Fruit fly (Drosophila melanogaster): ENCODE results near the gene xit.

xit gene

DNA sequence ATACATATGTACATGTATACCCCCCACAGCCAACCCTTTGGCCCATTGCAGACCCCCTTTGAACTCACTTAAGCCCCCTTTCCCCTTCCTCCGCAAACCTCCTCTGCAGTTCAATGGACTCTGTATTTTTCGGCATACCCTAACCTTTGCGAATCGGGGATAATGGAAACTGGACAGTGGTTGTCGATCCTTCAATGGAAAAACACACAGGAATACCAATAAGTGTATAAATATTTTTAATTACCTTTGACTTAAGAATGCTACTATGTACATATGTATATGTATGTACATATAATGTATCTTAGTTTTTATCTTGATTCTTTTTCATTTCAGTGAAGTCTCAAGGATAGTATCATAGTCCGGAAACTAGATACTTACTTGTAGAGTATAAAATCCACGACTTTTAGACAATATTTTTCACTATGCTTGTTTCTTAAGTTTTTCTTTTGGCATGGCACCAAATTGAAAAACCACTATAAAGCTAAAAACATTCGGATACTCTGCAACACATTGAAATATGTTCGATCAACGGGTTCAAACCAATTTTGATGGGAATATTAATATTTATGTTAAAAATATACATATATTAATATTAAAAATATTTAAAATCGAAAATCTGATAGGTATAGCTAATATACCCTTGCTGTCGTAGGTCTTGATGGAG is 35.6 kb downstream of the xit start (continued):
- TF ChIP-seq NK7.1 (GFP tag; optimal IDR thresholded peaks at IDR 0.05) (no peak), wor (GFP tag; IDR thresholded peaks at IDR 0.05) (peak; percentile 42), CG2889 (GFP tag; IDR thresholded peaks at IDR 0.05) (peak; percentile 67; the same call in 2 of the 3 replicates), zfh2 (GFP tag; optimal IDR thresholded peaks at IDR 0.05) (no peak), cad (GFP tag; optimal IDR thresholded peaks at IDR 0.05) (no peak), CG6654 (GFP tag; optimal IDR thresholded peaks at IDR 0.05) (peak; percentile 18), Doc3 (GFP tag; IDR thresholded peaks at IDR 0.05; ENCODE audit: partially characterized antibody) (no peak), MBD-R2 (GFP tag; IDR thresholded peaks at IDR 0.05) (peak; percentile 41; the same call in 1 of the 2 replicates), Max (GFP tag; optimal IDR thresholded peaks at IDR 0.05) (peak; percentile 11), ap (GFP tag; IDR thresholded peaks at IDR 0.05) (peak; percentile 76), tll (GFP tag; optimal IDR thresholded peaks at IDR 0.05) (no peak), CG17829 (tag; optimal IDR thresholded peaks at IDR 0.05) (peak; percentile 58), CG8944 (GFP tag; optimal IDR thresholded peaks at IDR 0.05) (no peak), CG14965 (GFP tag; optimal IDR thresholded peaks at IDR 0.05; ENCODE audit: borderline replicate concordance) (no peak), CG7372 (GFP tag; IDR thresholded peaks at IDR 0.05) (peak; percentile 70), Sin3A (optimal IDR thresholded peaks at IDR 0.05) (no peak), kah (GFP tag; optimal IDR thresholded peaks at IDR 0.05) (peak; percentile 29), CG16813 (GFP tag; IDR thresholded peaks at IDR 0.05; ENCODE audit: partially characterized antibody) (no peak), hkb (optimal IDR thresholded peaks at IDR 0.05) (no peak), hkb (GFP tag; IDR thresholded peaks at IDR 0.05) (peak; percentile 74), CG32532 (GFP tag; IDR thresholded peaks at IDR 0.05) (peak; percentile 79), org-1 (GFP tag; optimal IDR thresholded peaks at IDR 0.05) (peak; percentile 33), CG4360 (GFP tag; IDR thresholded peaks at IDR 0.05) (no peak; the same call in 1 of the 2 replicates), Aef1 (GFP tag; IDR thresholded peaks at IDR 0.05) (peak; percentile 75), sens-2 (GFP tag; IDR thresholded peaks at IDR 0.05) (no peak), Neu2 (GFP tag; optimal IDR thresholded peaks at IDR 0.05; ENCODE audit: borderline replicate concordance) (no peak), CG1647 (GFP tag; optimal IDR thresholded peaks at IDR 0.05) (no peak), ems (GFP tag; optimal IDR thresholded peaks at IDR 0.05) (no peak), gem (tag; optimal IDR thresholded peaks at IDR 0.05) (peak; percentile 88), Drgx (GFP tag; IDR thresholded peaks at IDR 0.05) (peak; percentile 70), CG11560 (tag; IDR thresholded peaks at IDR 0.05) (0 out of 3 replicates have a peak, but pooled peaks have one; percentile 7), CG13624 (GFP tag; optimal IDR thresholded peaks at IDR 0.05) (no peak), CrebB (tag; optimal IDR thresholded peaks at IDR 0.05) (peak; percentile 18), CG1602 (GFP tag; optimal IDR thresholded peaks at IDR 0.05) (peak; percentile 43), CG32767 (GFP tag; IDR thresholded peaks at IDR 0.05) (peak; percentile 50), CG4730 (GFP tag; IDR thresholded peaks at IDR 0.05) (peak; percentile 69), CG11456 (GFP tag; IDR thresholded peaks at IDR 0.05) (peak; percentile 79; the same call in 2 of the 3 replicates), gsb-n (tag; optimal IDR thresholded peaks at IDR 0.05) (peak; percentile 71), D19A (tag; optimal IDR thresholded peaks at IDR 0.05) (peak; percentile 97), CG12942 (GFP tag; optimal IDR thresholded peaks at IDR 0.05) (peak; percentile 11), CG2116 (GFP tag; optimal IDR thresholded peaks at IDR 0.05) (peak; percentile 7), Xrp1 (GFP tag; IDR thresholded peaks at IDR 0.05) (peak; percentile 81), crol (GFP tag; IDR thresholded peaks at IDR 0.05) (peak; percentile 85), rib (GFP tag; IDR thresholded peaks at IDR 0.05) (0 out of 2 replicates have a peak, but pooled peaks have one; percentile 17), Bdp1 (GFP tag; optimal IDR thresholded peaks at IDR 0.05) (no peak), CG10462 (GFP tag; optimal IDR thresholded peaks at IDR 0.05) (peak; percentile 57), ato (GFP tag; IDR thresholded peaks at IDR 0.05; ENCODE audit: partially characterized antibody) (no peak), Myb (GFP tag; optimal IDR thresholded peaks at IDR 0.05) (no peak), stwl (tag; optimal IDR thresholded peaks at IDR 0.05) (no peak), NfI (GFP tag; optimal IDR thresholded peaks at IDR 0.05) (peak; percentile 71), NC2α (GFP tag; optimal IDR thresholded peaks at IDR 0.05) (no peak)
